Worm (Caenorhabditis elegans) whole organism, L4 larva: ENCODE measurements around the gene sdz-27.
"Not testable (repeated sequence)": the region's sequence is repeated elsewhere in the genome, so short reads cannot be mapped to it uniquely, and the experiment has no call there.

Experiments
- D1046.2 ChIP-seq: fragments of 200-800 bp; sonication (Bioruptor generic); IDR thresholded peaks from 2 replicates; pipeline ENCODE4 v1.3.6; 2022; ENCODE audit warnings: missing genetic modification characterization, missing compliant biosample characterization
- F26F4.8 ChIP-seq: fragments of 200-800 bp; sonication (Bioruptor generic); conservative IDR thresholded peaks from 2 replicates; pipeline ENCODE4 v1.3.6; 2022; ENCODE audit warnings: missing genetic modification characterization, missing compliant biosample characterization
- F44E2.7 ChIP-seq: fragments of 200-800 bp; sonication (Bioruptor generic); IDR thresholded peaks from 2 replicates; pipeline ENCODE4 v2.1.2; 2022; ENCODE audit warnings: missing genetic modification characterization, missing compliant biosample characterization
- T26A8.4 ChIP-seq: fragments of 200-800 bp; sonication (Bioruptor generic); IDR thresholded peaks from 2 replicates; pipeline ENCODE4 v1.3.6; 2022; ENCODE audit warnings: missing genetic modification characterization, missing compliant biosample characterization
- ZK337.2 ChIP-seq: fragments of 200-800 bp; sonication (Bioruptor generic); IDR thresholded peaks from 2 replicates; pipeline ENCODE4 v1.3.6; 2022; ENCODE audit warnings: missing genetic modification reagents, missing genetic modification characterization, missing compliant biosample characterization
- aha-1 ChIP-seq: fragments of 150-350 bp; peaks from one replicate; lab custom pipeline; 2014; ENCODE audit warnings: missing biosample characterization, missing genetic modification characterization
- ama-1 ChIP-seq: fragments of 150-350 bp; optimal IDR thresholded peaks from 2 replicates; lab custom pipeline; 2014; ENCODE audit warnings: inconsistent platforms, mixed read lengths
- ceh-44 ChIP-seq: fragments of 200-800 bp; sonication (Bioruptor generic); IDR thresholded peaks from 2 replicates; pipeline ENCODE4 v1.3.6; 2022; ENCODE audit warnings: missing genetic modification reagents, missing genetic modification characterization, missing compliant biosample characterization
- ctbp-1 ChIP-seq: fragments of 200-800 bp; sonication (Bioruptor generic); IDR thresholded peaks from 2 replicates; pipeline ENCODE4 v1.3.6; 2022; ENCODE audit warnings: missing genetic modification reagents, missing genetic modification characterization, missing compliant biosample characterization
- daf-16 ChIP-seq, 3 experiments: sonication (generic microtip); optimal IDR thresholded peaks; 2 replicates each; lab custom pipeline; 2016 to 2017; ENCODE audit warnings: missing genetic modification characterization in 3 of 3, missing genetic modification reagents in 3 of 3, mild to moderate bottlenecking in 2 of 3, missing compliant biosample characterization in 2 of 3, missing biosample characterization in 1 of 3, moderate library complexity in 1 of 3
- dmd-8 ChIP-seq: fragments of 200-800 bp; sonication (Bioruptor generic); IDR thresholded peaks from 2 replicates; pipeline ENCODE4 v1.3.6; 2022; ENCODE audit warnings: missing genetic modification characterization, missing compliant biosample characterization
- dve-1 ChIP-seq: sonication (generic microtip); optimal IDR thresholded peaks from 2 replicates; lab custom pipeline; 2017; ENCODE audit warnings: antibody characterized with exemption, mild to moderate bottlenecking, missing genetic modification characterization, missing compliant biosample characterization; ENCODE audit not compliant: insufficient read depth
- fkh-10 ChIP-seq: fragments of 150-350 bp; optimal IDR thresholded peaks from 2 replicates; lab custom pipeline; 2014; ENCODE audit warnings: missing biosample characterization, missing genetic modification reagents, missing genetic modification characterization
- hmg-1.1 ChIP-seq: fragments of 200-800 bp; sonication (Bioruptor generic); IDR thresholded peaks from 2 replicates; pipeline ENCODE4 v1.3.6; 2022; ENCODE audit warnings: missing genetic modification reagents, missing genetic modification characterization, missing compliant biosample characterization
- lim-7 ChIP-seq: fragments of 200-800 bp; sonication (Bioruptor generic); IDR thresholded peaks from 2 replicates; pipeline ENCODE4 v1.3.6; 2022; ENCODE audit warnings: missing genetic modification characterization, missing compliant biosample characterization
- lin-38 ChIP-seq: fragments of 200-800 bp; sonication (Bioruptor generic); IDR thresholded peaks from 2 replicates; pipeline ENCODE4 v1.3.6; 2022; ENCODE audit warnings: missing genetic modification reagents, missing genetic modification characterization, missing compliant biosample characterization
- madf-5 ChIP-seq, 2 experiments: fragments of 200-800 bp; sonication (Bioruptor generic); IDR thresholded peaks; 2 replicates each; pipeline ENCODE4 v1.3.6; 2022; ENCODE audit warnings: missing compliant biosample characterization in 2 of 2, missing genetic modification characterization in 2 of 2
- madf-9 ChIP-seq: fragments of 200-800 bp; sonication (Bioruptor generic); conservative IDR thresholded peaks from 2 replicates; pipeline ENCODE4 v1.3.6; 2022; ENCODE audit warnings: missing genetic modification reagents, missing genetic modification characterization, missing compliant biosample characterization
- mes-2 ChIP-seq: sonication (generic microtip); optimal IDR thresholded peaks from 2 replicates; lab custom pipeline; 2016; ENCODE audit warnings: missing genotype, mild to moderate bottlenecking, missing genetic modification characterization, missing compliant biosample characterization; ENCODE audit not compliant: poor library complexity, severe bottlenecking
- nhr-41 ChIP-seq: fragments of 200-800 bp; sonication (Bioruptor generic); IDR thresholded peaks from 2 replicates; pipeline ENCODE4 v1.3.6; 2022; ENCODE audit warnings: missing genetic modification reagents, missing genetic modification characterization, missing compliant biosample characterization
- nhr-42 ChIP-seq: fragments of 200-800 bp; sonication (Bioruptor generic); IDR thresholded peaks from 2 replicates; pipeline ENCODE4 v1.3.6; 2022; ENCODE audit warnings: missing genetic modification characterization, missing compliant biosample characterization
- nhr-77 ChIP-seq: fragments of 150-350 bp; optimal IDR thresholded peaks from 2 replicates; lab custom pipeline; 2014; ENCODE audit warnings: missing biosample characterization, missing genetic modification characterization
- pha-4 ChIP-seq, 2 experiments: fragments of 150-350 bp in 1 of 2; fragments of 200-800 bp in 1 of 2; sonication (Bioruptor generic) in 1 of 2; IDR thresholded peaks in 1 of 2; optimal IDR thresholded peaks in 1 of 2; 2 replicates each; pipeline versions ENCODE4 v1.3.6 to Lab custom; 2014 to 2022; ENCODE audit warnings: missing genetic modification characterization in 2 of 2, missing genetic modification reagents in 2 of 2, missing biosample characterization in 1 of 2, missing compliant biosample characterization in 1 of 2
- snpc-1.2 ChIP-seq: fragments of 200-800 bp; sonication (Bioruptor generic); IDR thresholded peaks from 2 replicates; pipeline ENCODE4 v1.3.6; 2022; ENCODE audit warnings: missing genetic modification reagents, missing genetic modification characterization, missing compliant biosample characterization
- snpc-4 ChIP-seq: fragments of 150-350 bp; optimal IDR thresholded peaks from 2 replicates; lab custom pipeline; 2014; ENCODE audit warnings: missing biosample characterization, missing genetic modification characterization
- tag-97 ChIP-seq: fragments of 200-800 bp; sonication (Bioruptor generic); IDR thresholded peaks from 2 replicates; pipeline ENCODE4 v1.3.6; 2022; ENCODE audit warnings: missing genetic modification characterization, missing compliant biosample characterization
- unc-130 ChIP-seq: sonication (generic microtip); optimal IDR thresholded peaks from 2 replicates; lab custom pipeline; 2016; ENCODE audit warnings: missing genetic modification reagents, missing genetic modification characterization, missing compliant biosample characterization
- unc-62 ChIP-seq, 3 experiments: fragments of 150-350 bp in 1 of 3; sonication (generic microtip); optimal IDR thresholded peaks in 2 of 3; peaks in 1 of 3; 1 replicate in 1 of 3; 2 replicates in 2 of 3; lab custom pipeline; 2014 to 2017; ENCODE audit warnings: missing biosample characterization in 3 of 3, missing genetic modification characterization in 3 of 3, missing genetic modification reagents in 3 of 3, missing genotype in 1 of 3
- vab-7 ChIP-seq: fragments of 200-800 bp; sonication (Bioruptor generic); IDR thresholded peaks from 2 replicates; pipeline ENCODE4 v1.3.6; 2022; ENCODE audit warnings: missing genetic modification reagents, missing genetic modification characterization, missing compliant biosample characterization
- zfp-3 ChIP-seq: fragments of 200-800 bp; sonication (Bioruptor generic); conservative IDR thresholded peaks from 2 replicates; pipeline ENCODE4 v1.3.6; 2022; ENCODE audit warnings: missing genetic modification reagents, missing genetic modification characterization, missing compliant biosample characterization
- ztf-11 ChIP-seq: fragments of 150-350 bp; optimal IDR thresholded peaks from 2 replicates; lab custom pipeline; 2014; ENCODE audit warnings: missing biosample characterization, missing genetic modification characterization

The sdz-27 gene

ce11 chrIV:11183991-11184390, 2.8 kb upstream of the sdz-27 start, which contains the start of gene nuaf-3:
Gene nuaf-3, plus strand, starts transcription at chrIV:11184291.
- TF ChIP-seq daf-16 (GFP tag; optimal IDR thresholded peaks at IDR 0.05; lab: Kevin White, UChicago) (no peak), daf-16 (tag; optimal IDR thresholded peaks at IDR 0.05; lab: Kevin White, UChicago) (peak; percentile 34), dmd-8 (GFP tag; lab: Robert Waterston, UW) (no peak), unc-62 (GFP tag; optimal IDR thresholded peaks at IDR 0.05 in 1 of 2; lab: Kevin White, UChicago) (peak in 1 of 2 experiments; percentile 12), unc-62 (tag; optimal IDR thresholded peaks at IDR 0.05; lab: Kevin White, UChicago) (no peak), dve-1 (tag; lab: Kevin White, UChicago) (peak; percentile 22), nhr-77 (tag; lab: Kevin White, UChicago) (no peak), ama-1 (lab: Kevin White, UChicago) (peak; percentile 44), T26A8.4 (GFP tag; lab: Robert Waterston, UW) (0 out of 2 replicates have a peak, but pooled peaks have one; percentile 27)

ce11 chrIV:11189411-11189810, 2.6 kb downstream of the sdz-27 start, which contains the start of gene fbxb-79:
Gene fbxb-79, minus strand, starts transcription at chrIV:11189511.
- TF ChIP-seq unc-130 (GFP tag; lab: Kevin White, UChicago): no peak
- no peak for TF ChIP-seq tag-97
- TF ChIP-seq ztf-11 (tag; lab: Kevin White, UChicago): no peak
- TF ChIP-seq aha-1 (tag; lab: Kevin White, UChicago): no peak
- TF ChIP-seq lim-7 (GFP tag; lab: Robert Waterston, UW): no peak
- TF ChIP-seq fkh-10 (GFP tag; lab: Kevin White, UChicago): no peak
- no peak for TF ChIP-seq snpc-4 (tag; lab: Kevin White, UChicago)
- TF ChIP-seq lin-38 (GFP tag; lab: Robert Waterston, UW): no peak

DNA sequence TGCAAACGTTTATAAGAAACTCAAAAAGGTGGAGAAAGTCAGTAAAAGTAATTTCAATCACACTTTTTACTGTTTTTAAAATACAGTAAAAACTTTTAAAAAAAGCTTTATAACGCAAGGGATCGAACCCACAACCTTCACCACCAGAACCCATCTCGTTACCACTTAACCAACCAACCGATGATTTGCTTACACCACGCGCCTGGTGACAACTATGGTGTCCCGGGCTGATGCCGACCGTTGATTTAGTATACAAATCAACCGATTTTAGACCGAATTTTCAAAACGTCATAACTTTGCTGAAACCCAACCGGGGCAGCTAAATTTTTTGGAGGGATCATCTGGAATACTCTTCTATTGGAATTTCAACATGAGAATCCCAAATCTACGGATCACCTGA, 10.0 kb downstream of the sdz-27 start:
- TF ChIP-seq D1046.2 (GFP tag; lab: Robert Waterston, UW) (peak; percentile 66; the same call in 1 of the 2 replicates), madf-5 (GFP tag; IDR thresholded peaks at IDR 0.05; lab: Robert Waterston, UW) (0 out of 4 replicates have a peak, but pooled peaks of 1 of the 2 experiments have one; percentile 50), dmd-8 (GFP tag; lab: Robert Waterston, UW) (peak; percentile 76), zfp-3 (GFP tag; lab: Robert Waterston, UW) (peak; percentile 66; the same call in 1 of the 2 replicates), nhr-42 (GFP tag; lab: Robert Waterston, UW) (0 out of 2 replicates have a peak, but pooled peaks have one; percentile 32), nhr-41 (GFP tag; lab: Robert Waterston, UW) (0 out of 2 replicates have a peak, but pooled peaks have one; percentile 60), ctbp-1 (GFP tag; lab: Robert Waterston, UW) (peak; percentile 62; the same call in 1 of the 2 replicates), snpc-1.2 (GFP tag; lab: Robert Waterston, UW) (peak; percentile 80), ZK337.2 (peak; percentile 73), F44E2.7 (peak; percentile 58; the same call in 1 of the 2 replicates), vab-7 (GFP tag; lab: Robert Waterston, UW) (peak; percentile 78), pha-4 (GFP tag; IDR thresholded peaks at IDR 0.05; lab: Robert Waterston, UW) (peak; percentile 70; the same call in 1 of the 2 replicates), F26F4.8 (GFP tag; lab: Robert Waterston, UW) (peak; percentile 79), hmg-1.1 (peak; percentile 71)
- TF ChIP-seq pha-4 (tag; optimal IDR thresholded peaks at IDR 0.05; lab: Kevin White, UChicago): not testable (repeated sequence)

DNA sequence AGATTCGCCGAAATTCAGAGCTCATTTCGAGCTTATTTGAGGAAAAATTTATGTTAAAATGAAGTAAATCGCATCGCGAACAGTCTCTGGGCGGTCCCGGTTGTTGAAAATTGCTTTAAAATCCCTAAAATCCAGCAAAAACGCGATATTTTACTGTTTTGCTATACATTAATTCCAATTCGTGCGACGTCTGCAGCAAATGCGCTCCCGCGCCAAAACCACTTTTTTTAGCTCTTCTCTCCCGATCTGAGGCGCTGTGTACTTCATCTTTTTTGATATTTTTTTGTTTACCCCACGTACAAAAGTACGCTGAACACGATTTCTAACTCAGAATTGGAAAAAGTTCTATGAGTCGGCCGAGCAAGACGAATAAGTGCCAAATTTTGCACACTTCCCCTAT, 12.2 kb downstream of the sdz-27 start, which contains the start of gene R07H5.16:
Gene R07H5.16 (plus strand): TSS at position 348 of the 400 bp plus-strand sequence.
- TF ChIP-seq lin-38 (GFP tag; lab: Robert Waterston, UW): peak; percentile 92
- peak; percentile 65 for TF ChIP-seq vab-7 (GFP tag; lab: Robert Waterston, UW)
- 0 out of 2 replicates have a peak, but pooled peaks have one; percentile 36 for TF ChIP-seq madf-9
- peak; percentile 37 for TF ChIP-seq mes-2 (tag; lab: Kevin White, UChicago)
- TF ChIP-seq, all 104 proteins: peak for 4; not testable (repeated sequence) for 100

DNA sequence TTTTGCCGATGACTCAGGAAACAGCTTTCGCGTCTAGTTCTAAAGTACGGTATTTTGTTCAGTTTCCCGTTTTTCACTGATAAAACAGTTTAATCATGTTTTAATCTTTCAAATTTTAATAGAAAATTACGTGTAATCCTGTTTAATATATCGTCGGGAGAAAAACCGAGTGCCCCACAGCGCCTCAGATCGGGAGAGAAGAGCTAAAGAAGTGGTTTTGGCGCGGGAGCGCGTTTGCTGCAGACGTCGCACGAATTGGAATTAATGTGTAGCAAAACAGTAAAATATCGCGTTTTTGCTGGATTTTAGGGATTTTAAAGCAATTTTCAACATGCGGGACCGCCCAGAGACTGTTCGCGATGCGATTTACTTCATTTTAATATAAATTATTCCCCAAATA, 13.9 kb downstream of the sdz-27 start:
- 0 out of 2 replicates have a peak, but pooled peaks have one; percentile 56 for TF ChIP-seq vab-7 (GFP tag; lab: Robert Waterston, UW)
- 0 out of 2 replicates have a peak, but pooled peaks have one; percentile 21 for TF ChIP-seq ceh-44
- peak; percentile 86 for TF ChIP-seq lin-38 (GFP tag; lab: Robert Waterston, UW)
